Worm (Caenorhabditis elegans): ENCODE results near the gene srj-49.

- no peak for TF ChIP-seq hlh-1 (tag; optimal IDR thresholded peaks at IDR 0.05)
- no peak for TF ChIP-seq pha-4 (tag; optimal IDR thresholded peaks at IDR 0.05)
- no peak for TF ChIP-seq nhr-237 (tag; optimal IDR thresholded peaks at IDR 0.05)
- no peak for TF ChIP-seq lsy-2 (tag; optimal IDR thresholded peaks at IDR 0.05)
- no peak for TF ChIP-seq nhr-28 (tag; optimal IDR thresholded peaks at IDR 0.05)
- TF ChIP-seq unc-39 (tag; optimal IDR thresholded peaks at IDR 0.05) = no peak
- no peak for TF ChIP-seq unc-62 (GFP tag; optimal IDR thresholded peaks at IDR 0.05)
- no peak for TF ChIP-seq nhr-76 (tag; optimal IDR thresholded peaks at IDR 0.05)
- no peak for TF ChIP-seq sptf-1 (tag; optimal IDR thresholded peaks at IDR 0.05)
- TF ChIP-seq ces-1 (GFP tag; optimal IDR thresholded peaks at IDR 0.05) = no peak
- no peak for TF ChIP-seq elt-1 (tag; optimal IDR thresholded peaks at IDR 0.05; ENCODE audit: borderline replicate concordance, insufficient read depth)
These were observed 40.1 kb upstream of the srj-49 start for ce11 chrV:2888265-2888664.
